Worm (Caenorhabditis elegans): ENCODE results near the gene pmk-1.

- no peak for TF ChIP-seq ZK546.5 (tag; optimal IDR thresholded peaks at IDR 0.05)
- TF ChIP-seq R02D3.7 (tag; optimal IDR thresholded peaks at IDR 0.05) = no peak
- peak; percentile 54 for TF ChIP-seq fos-1 (tag; optimal IDR thresholded peaks at IDR 0.05)
- TF ChIP-seq unc-62 (GFP tag; optimal IDR thresholded peaks at IDR 0.05) = no peak
- TF ChIP-seq zag-1 (tag; optimal IDR thresholded peaks at IDR 0.05) = no peak
- no peak for TF ChIP-seq elt-3 (tag; optimal IDR thresholded peaks at IDR 0.05)
- TF ChIP-seq sma-3 (GFP tag; optimal IDR thresholded peaks at IDR 0.05) = no peak
- no peak for TF ChIP-seq mab-5 (tag; optimal IDR thresholded peaks at IDR 0.05)
- TF ChIP-seq F13H6.1 (tag; optimal IDR thresholded peaks at IDR 0.05) = no peak
Measured at ce11 chrIV:8142735-8143550, 5.7 kb upstream of the pmk-1 start, which contains the start of gene pmk-2.

Measured in whole organism, L2 larva.